Worm (Caenorhabditis elegans) whole organism, mixed stage, embryonic: ENCODE measurements around the gene F13H8.8.
A peak's percentile ranks its signal among the peaks of the same experiment; 100 is the strongest.

Experiments used
- M03D4.4 ChIP-seq: sonication (generic microtip); optimal IDR thresholded peaks from 2 replicates; lab custom pipeline; 2017; ENCODE audit warnings: mild to moderate bottlenecking, missing genetic modification characterization, missing compliant biosample characterization
- bed-3 ChIP-seq: fragments of 200-800 bp; sonication (Bioruptor generic); optimal IDR thresholded peaks from 3 replicates; lab custom pipeline; 2018; ENCODE audit warnings: mild to moderate bottlenecking, missing genetic modification characterization, moderate library complexity, missing compliant biosample characterization
- blmp-1 ChIP-seq: fragments of 150-350 bp; optimal IDR thresholded peaks from 2 replicates; lab custom pipeline; 2014; ENCODE audit warnings: missing biosample characterization, missing genetic modification characterization
- ceh-39 ChIP-seq: fragments of 150-350 bp; optimal IDR thresholded peaks from 2 replicates; lab custom pipeline; 2014; ENCODE audit warnings: missing biosample characterization, missing genetic modification characterization
- ceh-43 ChIP-seq: fragments of 200-800 bp; sonication (Bioruptor generic); optimal IDR thresholded peaks from 2 replicates; lab custom pipeline; 2018; ENCODE audit warnings: mild to moderate bottlenecking, missing genetic modification characterization, moderate library complexity, missing compliant biosample characterization
- ceh-83 ChIP-seq: fragments of 200-800 bp; sonication (Bioruptor generic); optimal IDR thresholded peaks from 2 replicates; lab custom pipeline; 2018; ENCODE audit warnings: mild to moderate bottlenecking, missing genetic modification characterization, missing compliant biosample characterization
- ces-1 ChIP-seq: fragments of 150-350 bp; optimal IDR thresholded peaks from 2 replicates; lab custom pipeline; 2014; ENCODE audit warnings: missing biosample characterization, missing genetic modification reagents, missing genetic modification characterization
- cnd-1 ChIP-seq: fragments of 200-800 bp; sonication (Bioruptor generic); optimal IDR thresholded peaks from 2 replicates; lab custom pipeline; 2018; ENCODE audit warnings: mild to moderate bottlenecking, missing genetic modification characterization, missing compliant biosample characterization
- drap-1 ChIP-seq: fragments of 200-800 bp; sonication (Bioruptor generic); optimal IDR thresholded peaks from 3 replicates; lab custom pipeline; 2018; ENCODE audit warnings: mild to moderate bottlenecking, missing genetic modification characterization, missing compliant biosample characterization
- elt-1 ChIP-seq: sonication (generic microtip); optimal IDR thresholded peaks from 2 replicates; lab custom pipeline; 2017; ENCODE audit warnings: missing genetic modification characterization, mild to moderate bottlenecking, missing compliant biosample characterization, antibody characterized with exemption, moderate library complexity, borderline replicate concordance; ENCODE audit not compliant: insufficient read depth
- elt-3 ChIP-seq: fragments of 150-350 bp; optimal IDR thresholded peaks from 2 replicates; lab custom pipeline; 2014; ENCODE audit warnings: missing biosample characterization, missing genetic modification characterization
- flh-1 ChIP-seq: fragments of 200-800 bp; sonication (Bioruptor generic); optimal IDR thresholded peaks from 2 replicates; lab custom pipeline; 2018; ENCODE audit warnings: mild to moderate bottlenecking, missing genetic modification characterization, moderate library complexity, missing compliant biosample characterization
- ham-2 ChIP-seq: fragments of 200-800 bp; sonication (Bioruptor generic); optimal IDR thresholded peaks from 2 replicates; lab custom pipeline; 2018; ENCODE audit warnings: mild to moderate bottlenecking, missing genetic modification characterization, missing compliant biosample characterization
- hlh-1 ChIP-seq: fragments of 150-350 bp; optimal IDR thresholded peaks from 2 replicates; lab custom pipeline; 2014; ENCODE audit warnings: missing biosample characterization, missing genetic modification reagents, missing genetic modification characterization
- lin-13 ChIP-seq: fragments of 150-350 bp; optimal IDR thresholded peaks from 2 replicates; lab custom pipeline; 2014; ENCODE audit warnings: missing biosample characterization, missing genetic modification characterization
- lin-32 ChIP-seq: fragments of 200-800 bp; sonication (Bioruptor generic); optimal IDR thresholded peaks from 2 replicates; lab custom pipeline; 2018; ENCODE audit warnings: mild to moderate bottlenecking, missing genetic modification characterization, missing compliant biosample characterization
- lsy-2 ChIP-seq: fragments of 150-350 bp; optimal IDR thresholded peaks from 2 replicates; lab custom pipeline; 2014; ENCODE audit warnings: missing biosample characterization, missing genetic modification characterization
- mab-5 ChIP-seq: fragments of 150-350 bp; optimal IDR thresholded peaks from 2 replicates; lab custom pipeline; 2014; ENCODE audit warnings: missing biosample characterization, missing genetic modification characterization
- mep-1 ChIP-seq: fragments of 150-350 bp; optimal IDR thresholded peaks from 2 replicates; lab custom pipeline; 2017; ENCODE audit warnings: missing biosample characterization, missing genetic modification reagents, missing genetic modification characterization, inconsistent platforms
- mls-2 ChIP-seq: sonication (generic microtip); optimal IDR thresholded peaks from 2 replicates; lab custom pipeline; 2016; ENCODE audit warnings: mild to moderate bottlenecking, missing genetic modification characterization, moderate library complexity, missing compliant biosample characterization
- nhr-12 ChIP-seq: fragments of 150-350 bp; optimal IDR thresholded peaks from 2 replicates; lab custom pipeline; 2014; ENCODE audit warnings: missing biosample characterization, missing genetic modification characterization
- nhr-2 ChIP-seq: fragments of 150-350 bp; optimal IDR thresholded peaks from 2 replicates; lab custom pipeline; 2014; ENCODE audit warnings: missing biosample characterization, missing genetic modification characterization
- nhr-237 ChIP-seq: fragments of 150-350 bp; optimal IDR thresholded peaks from 2 replicates; lab custom pipeline; 2014; ENCODE audit warnings: missing biosample characterization, missing genetic modification characterization
- nhr-28 ChIP-seq: fragments of 150-350 bp; optimal IDR thresholded peaks from 2 replicates; lab custom pipeline; 2014; ENCODE audit warnings: missing biosample characterization, missing genetic modification characterization
- nhr-76 ChIP-seq: sonication (generic microtip); optimal IDR thresholded peaks from 2 replicates; lab custom pipeline; 2017; ENCODE audit warnings: missing biosample characterization, missing genetic modification characterization
- pha-4 ChIP-seq: fragments of 150-350 bp; optimal IDR thresholded peaks from 2 replicates; lab custom pipeline; 2018; ENCODE audit warnings: missing biosample characterization, missing genetic modification reagents, missing genetic modification characterization
- sem-2 ChIP-seq: fragments of 200-800 bp; sonication (Bioruptor generic); optimal IDR thresholded peaks from 2 replicates; lab custom pipeline; 2018; ENCODE audit warnings: mild to moderate bottlenecking, missing genetic modification characterization, missing compliant biosample characterization
- snpc-4 ChIP-seq: fragments of 150-350 bp; optimal IDR thresholded peaks from 2 replicates; lab custom pipeline; 2014; ENCODE audit warnings: missing biosample characterization, missing genetic modification characterization
- sptf-1 ChIP-seq: sonication (generic microtip); optimal IDR thresholded peaks from 2 replicates; lab custom pipeline; 2017; ENCODE audit warnings: mild to moderate bottlenecking, missing genetic modification characterization, moderate library complexity, missing compliant biosample characterization
- tbx-8 ChIP-seq: fragments of 200-800 bp; sonication (Bioruptor generic); optimal IDR thresholded peaks from 2 replicates; lab custom pipeline; 2018; ENCODE audit warnings: mild to moderate bottlenecking, missing genetic modification characterization, moderate library complexity, missing compliant biosample characterization
- unc-120 ChIP-seq: sonication (generic microtip); optimal IDR thresholded peaks from 2 replicates; lab custom pipeline; 2017; ENCODE audit warnings: missing genetic modification characterization, missing compliant biosample characterization; ENCODE audit not compliant: poor library complexity, severe bottlenecking
- unc-39 ChIP-seq: fragments of 150-350 bp; optimal IDR thresholded peaks from 2 replicates; lab custom pipeline; 2014; ENCODE audit warnings: missing biosample characterization, missing genetic modification characterization
- unc-62 ChIP-seq: fragments of 150-350 bp; optimal IDR thresholded peaks from 2 replicates; lab custom pipeline; 2014; ENCODE audit warnings: missing biosample characterization, missing genetic modification reagents, missing genetic modification characterization
- zip-8 ChIP-seq: fragments of 150-350 bp; optimal IDR thresholded peaks from 2 replicates; lab custom pipeline; 2014; ENCODE audit warnings: missing biosample characterization, missing genetic modification characterization
- ztf-11 ChIP-seq: fragments of 150-350 bp; optimal IDR thresholded peaks from 2 replicates; lab custom pipeline; 2014; ENCODE audit warnings: missing biosample characterization, missing genetic modification characterization

Gene F13H8.8

ce11 chrII:6281002-6281401 is 13.1 kb upstream of the F13H8.8 start, which contains the start of gene scly-1:
Gene scly-1, minus strand, starts transcription at chrII:6281102.
- no peak for TF ChIP-seq lin-32 (GFP tag; lab: Kevin White, UChicago)
- no peak for TF ChIP-seq tbx-8 (GFP tag; lab: Kevin White, UChicago)
- TF ChIP-seq pha-4 (tag; lab: Kevin White, UChicago), result no peak
- no peak for TF ChIP-seq unc-62 (GFP tag; lab: Kevin White, UChicago)
- TF ChIP-seq ceh-43 (GFP tag; lab: Kevin White, UChicago), result no peak
- TF ChIP-seq drap-1 (GFP tag; lab: Kevin White, UChicago), result no peak
- TF ChIP-seq hlh-1 (tag; lab: Kevin White, UChicago), result no peak
- TF ChIP-seq cnd-1 (tag; lab: Kevin White, UChicago), result no peak

ce11 chrII:6273916-6274315 is 6.0 kb upstream of the F13H8.8 start, which contains the start of gene bpl-1:
Gene bpl-1, plus strand, starts transcription at chrII:6274216.
- TF ChIP-seq nhr-2 (no peak), hlh-1 (tag; lab: Kevin White, UChicago) (no peak), nhr-237 (tag; lab: Kevin White, UChicago) (no peak), ztf-11 (tag; lab: Kevin White, UChicago) (no peak), elt-3 (tag; lab: Kevin White, UChicago) (no peak), lin-32 (GFP tag; lab: Kevin White, UChicago) (no peak), pha-4 (tag; lab: Kevin White, UChicago) (no peak), unc-39 (no peak), flh-1 (no peak), drap-1 (GFP tag; lab: Kevin White, UChicago) (no peak), lsy-2 (tag; lab: Kevin White, UChicago) (no peak), lin-13 (no peak), snpc-4 (tag; lab: Kevin White, UChicago) (no peak)
- TF ChIP-seq, all 35 proteins: peak for 0

ce11 chrII:6269805-6270414 is 2.0 kb upstream of the F13H8.8 start, which contains the start of gene F13H8.2:
Gene F13H8.2, plus strand, starts transcription at chrII:6270364.
- TF ChIP-seq blmp-1, result no peak
- TF ChIP-seq snpc-4 (tag; lab: Kevin White, UChicago), result no peak
- TF ChIP-seq nhr-76 (tag; lab: Kevin White, UChicago), result no peak
- no peak for TF ChIP-seq elt-3 (tag; lab: Kevin White, UChicago)
- TF ChIP-seq mab-5 (tag; lab: Kevin White, UChicago), result no peak
- TF ChIP-seq bed-3, result no peak
- TF ChIP-seq unc-120 (tag; lab: Kevin White, UChicago), result peak; percentile 27
- no peak for TF ChIP-seq ceh-83 (GFP tag; lab: Kevin White, UChicago)
- TF ChIP-seq ceh-43 (GFP tag; lab: Kevin White, UChicago), result peak; percentile 4
- TF ChIP-seq cnd-1 (tag; lab: Kevin White, UChicago), result peak; percentile 12
- TF ChIP-seq lin-32 (GFP tag; lab: Kevin White, UChicago), result no peak
- no peak for TF ChIP-seq hlh-1 (tag; lab: Kevin White, UChicago)
- peak; percentile 12 for TF ChIP-seq sptf-1 (tag; lab: Kevin White, UChicago)
- peak; percentile 60 for TF ChIP-seq lin-13
- TF ChIP-seq nhr-237 (tag; lab: Kevin White, UChicago), result peak; percentile 44
- TF ChIP-seq sem-2 (GFP tag; lab: Kevin White, UChicago), result no peak
- peak; percentile 77 for TF ChIP-seq lsy-2 (tag; lab: Kevin White, UChicago)
- no peak for TF ChIP-seq ztf-11 (tag; lab: Kevin White, UChicago)
- TF ChIP-seq mep-1 (tag; lab: Kevin White, UChicago), result peak; percentile 31
- peak; percentile 93 for TF ChIP-seq ces-1
- no peak for TF ChIP-seq unc-62 (GFP tag; lab: Kevin White, UChicago)
- no peak for TF ChIP-seq nhr-28 (tag; lab: Kevin White, UChicago)
- no peak for TF ChIP-seq flh-1
- TF ChIP-seq nhr-12 (tag; lab: Kevin White, UChicago), result no peak
- TF ChIP-seq nhr-2, result no peak
- TF ChIP-seq unc-39, result no peak
- TF ChIP-seq mls-2, result peak; percentile 9
- no peak for TF ChIP-seq M03D4.4 (tag; lab: Kevin White, UChicago)
- TF ChIP-seq drap-1 (GFP tag; lab: Kevin White, UChicago), result no peak
- TF ChIP-seq elt-1 (tag; lab: Kevin White, UChicago), result no peak
- no peak for TF ChIP-seq ham-2
- peak; percentile 31 for TF ChIP-seq ceh-39 (tag; lab: Kevin White, UChicago)
- TF ChIP-seq tbx-8 (GFP tag; lab: Kevin White, UChicago), result no peak
- peak; percentile 59 for TF ChIP-seq pha-4 (tag; lab: Kevin White, UChicago)
- TF ChIP-seq zip-8 (tag; lab: Kevin White, UChicago), result no peak
